Fruit fly (Drosophila melanogaster) Kc167 (cell line): Measurements from ENCODE around the gene CG33934.

Source experiments
- h ChIP-seq: fragments of >200 bp; optimal IDR thresholded peaks from 3 replicates; lab custom pipeline; 2018; ENCODE audit warnings: missing external identifiers
- psq ChIP-seq: fragments of >200 bp; optimal IDR thresholded peaks from 2 replicates; lab custom pipeline; 2017; ENCODE audit warnings: missing external identifiers

DNA sequence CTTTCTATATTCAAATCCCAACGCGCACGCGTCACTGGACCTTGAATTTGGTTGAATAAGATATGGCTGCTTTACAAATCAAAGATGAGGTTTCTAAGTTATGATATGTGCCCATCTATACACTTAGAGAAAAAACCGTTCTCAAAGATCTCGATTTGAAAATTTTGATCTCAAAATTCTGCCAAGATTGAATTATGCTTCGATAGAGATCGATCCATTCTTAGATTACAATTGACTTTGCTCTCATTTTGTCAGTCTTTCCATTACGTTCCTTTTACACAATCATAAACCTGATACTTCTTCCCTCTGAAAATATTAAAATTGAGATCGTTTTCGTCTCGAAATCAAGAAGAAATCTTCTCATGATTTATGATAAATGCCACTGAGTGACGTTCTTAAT, 29.9 kb upstream of the CG33934 start:
- TF ChIP-seq psq, result no peak
- TF ChIP-seq h (lab: Kevin White, UChicago), result no peak
